Worm (Caenorhabditis elegans) whole organism, midembryonic: ENCODE data around the gene frpr-9.

Experiments used
- T22C8.4 ChIP-seq: fragments of 200-800 bp; sonication (Bioruptor generic); IDR thresholded peaks from 2 replicates; pipeline ENCODE4 v1.3.6; 2022; ENCODE audit warnings: missing genetic modification characterization, missing compliant biosample characterization
- flt-1 ChIP-seq: fragments of 200-800 bp; sonication (Bioruptor generic); IDR thresholded peaks from 2 replicates; pipeline ENCODE4 v1.3.6; 2022; ENCODE audit warnings: missing genetic modification characterization, missing compliant biosample characterization
- klf-2 ChIP-seq: fragments of 200-800 bp; sonication (Bioruptor generic); conservative IDR thresholded peaks from 2 replicates; pipeline ENCODE4 v1.3.6; 2022; ENCODE audit warnings: missing genetic modification reagents, missing genetic modification characterization, missing compliant biosample characterization
- ref-1 ChIP-seq: fragments of 200-800 bp; sonication (Bioruptor generic); conservative IDR thresholded peaks from 2 replicates; pipeline ENCODE4 v1.3.6; 2022; ENCODE audit warnings: missing genetic modification reagents, missing genetic modification characterization, missing compliant biosample characterization
- tab-1 ChIP-seq: fragments of 200-800 bp; sonication (Bioruptor generic); IDR thresholded peaks from 2 replicates; pipeline ENCODE4 v1.3.6; 2022; ENCODE audit warnings: missing genetic modification characterization, missing compliant biosample characterization
- ztf-23 ChIP-seq: fragments of 200-800 bp; sonication (Bioruptor generic); IDR thresholded peaks from 2 replicates; pipeline ENCODE4 v1.3.6; 2022; ENCODE audit warnings: missing genetic modification reagents, missing genetic modification characterization, missing compliant biosample characterization

ce11 chrV:10955681-10956476, 36.0 kb upstream of the frpr-9 start, which contains the start of gene F17C11.13:
- TF ChIP-seq ref-1 (GFP tag; lab: Robert Waterston, UW), result no peak
- no peak for TF ChIP-seq ztf-23
- no peak for TF ChIP-seq tab-1 (GFP tag; lab: Robert Waterston, UW)
- TF ChIP-seq klf-2 (GFP tag; lab: Robert Waterston, UW), result no peak
- no peak for TF ChIP-seq T22C8.4 (GFP tag; lab: Robert Waterston, UW)
- TF ChIP-seq flt-1 (GFP tag; lab: Robert Waterston, UW), result no peak
